Worm (Caenorhabditis elegans) whole organism, L2 larva: ENCODE data around the gene fbxa-138.

ENCODE experiments used
- aly-2 ChIP-seq: fragments of 150-350 bp; optimal IDR thresholded peaks from 2 replicates; lab custom pipeline; 2014; ENCODE audit warnings: missing biosample characterization, missing genetic modification characterization
- ama-1 ChIP-seq: fragments of 150-350 bp; optimal IDR thresholded peaks from 2 replicates; lab custom pipeline; 2018; ENCODE audit warnings: inconsistent platforms
- lin-39 ChIP-seq: fragments of 150-350 bp; optimal IDR thresholded peaks from 2 replicates; lab custom pipeline; 2014; ENCODE audit warnings: missing biosample characterization, missing genetic modification reagents, missing genetic modification characterization
- lsy-2 ChIP-seq, 2 experiments: fragments of 150-350 bp in 1 of 2; sonication (generic microtip) in 1 of 2; optimal IDR thresholded peaks; 2 replicates each; lab custom pipeline; 2014 to 2017; ENCODE audit warnings: missing biosample characterization in 2 of 2, missing genetic modification characterization in 2 of 2
- mdl-1 ChIP-seq, 2 experiments: fragments of 150-350 bp in 1 of 2; sonication (generic microtip) in 1 of 2; optimal IDR thresholded peaks; 2 replicates each; lab custom pipeline; 2017; ENCODE audit warnings: missing biosample characterization in 2 of 2, missing genetic modification characterization in 2 of 2
- nhr-25 ChIP-seq: fragments of 150-350 bp; sonication (generic microtip); optimal IDR thresholded peaks from 3 replicates; lab custom pipeline; 2014; ENCODE audit warnings: missing biosample characterization, missing genetic modification characterization
- sem-4 ChIP-seq: fragments of 150-350 bp; optimal IDR thresholded peaks from 2 replicates; lab custom pipeline; 2014; ENCODE audit warnings: missing biosample characterization, missing genetic modification reagents, missing genetic modification characterization
- skn-1 ChIP-seq: sonication (generic microtip); optimal IDR thresholded peaks from 2 replicates; lab custom pipeline; 2017; ENCODE audit warnings: missing biosample characterization, missing genetic modification characterization
- sma-3 ChIP-seq: sonication (generic microtip); optimal IDR thresholded peaks from 2 replicates; lab custom pipeline; 2016; ENCODE audit warnings: missing genetic modification reagents, missing genetic modification characterization, missing compliant biosample characterization
- snpc-4 ChIP-seq: fragments of 150-350 bp; optimal IDR thresholded peaks from 2 replicates; lab custom pipeline; 2014; ENCODE audit warnings: missing biosample characterization, missing genetic modification characterization

DNA sequence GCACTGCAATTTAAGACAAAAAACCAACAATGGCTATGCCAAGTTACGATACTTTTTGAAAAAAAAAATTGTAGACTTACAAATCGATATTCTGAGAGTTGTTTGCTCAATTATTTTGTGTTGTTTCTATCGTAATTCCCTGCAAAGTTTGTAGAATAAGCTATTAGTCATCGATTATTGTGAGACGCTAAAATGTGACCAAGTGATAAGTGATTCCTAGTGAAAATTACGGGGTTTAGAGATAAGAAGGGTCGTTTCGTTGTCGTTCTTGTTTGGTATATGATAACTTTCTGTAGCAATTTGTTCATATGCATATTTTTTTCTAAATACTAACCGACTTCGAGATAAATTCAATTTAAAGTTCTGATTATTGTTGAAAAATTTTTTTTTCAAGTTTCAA is 14.1 kb upstream of the fbxa-138 start:
- TF ChIP-seq aly-2 (tag; lab: Kevin White, UChicago), result no peak
- no peak for TF ChIP-seq sem-4 (tag; lab: Kevin White, UChicago)
- no peak for TF ChIP-seq nhr-25 (tag; lab: Kevin White, UChicago)
- no peak for TF ChIP-seq sma-3 (GFP tag; lab: Kevin White, UChicago)
- TF ChIP-seq ama-1 (lab: Kevin White, UChicago), result no peak
- no peak for TF ChIP-seq lsy-2 (tag; optimal IDR thresholded peaks at IDR 0.05; lab: Kevin White, UChicago)
- TF ChIP-seq snpc-4 (tag; lab: Kevin White, UChicago), result no peak
- TF ChIP-seq skn-1 (tag; lab: Kevin White, UChicago), result no peak
- no peak for TF ChIP-seq lin-39 (tag; lab: Kevin White, UChicago)
- no peak for TF ChIP-seq mdl-1 (tag; optimal IDR thresholded peaks at IDR 0.05; lab: Kevin White, UChicago)
